Fruit fly (Drosophila melanogaster): Measurements from ENCODE around the gene CG2187.

The CG2187 gene

DNA sequence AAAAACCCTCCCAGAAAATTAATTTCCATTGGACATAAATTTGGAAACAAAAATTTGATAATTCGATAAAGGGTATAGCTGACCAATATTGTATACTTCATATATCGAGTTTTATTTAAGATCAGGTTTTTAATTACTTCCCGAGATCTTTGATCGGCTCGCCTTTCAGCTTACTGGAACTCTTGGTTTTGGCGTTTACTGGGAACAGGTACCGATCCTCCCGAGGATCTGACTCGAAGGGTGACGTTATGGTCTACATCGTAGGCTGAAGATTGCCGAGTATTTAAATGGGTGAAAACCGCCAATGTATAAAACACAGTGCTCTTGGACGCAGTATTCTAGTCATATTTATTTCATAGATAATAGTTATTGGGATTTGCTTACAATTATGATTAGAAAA is 50.2 kb downstream of the CG2187 start, which contains the start of gene CG42693:
CG42693 (minus strand) TSS at position 101 of the 400 bp plus-strand sequence.
- no peak for TF ChIP-seq Myc (optimal IDR thresholded peaks at IDR 0.05)
- TF ChIP-seq ttk (optimal IDR thresholded peaks at IDR 0.05), result no peak
- no peak for TF ChIP-seq insv (optimal IDR thresholded peaks at IDR 0.05)
- TF ChIP-seq Sin3A (optimal IDR thresholded peaks at IDR 0.05), result no peak
- TF ChIP-seq h (optimal IDR thresholded peaks at IDR 0.05), result no peak
- no peak for TF ChIP-seq psq (optimal IDR thresholded peaks at IDR 0.05)

DNA sequence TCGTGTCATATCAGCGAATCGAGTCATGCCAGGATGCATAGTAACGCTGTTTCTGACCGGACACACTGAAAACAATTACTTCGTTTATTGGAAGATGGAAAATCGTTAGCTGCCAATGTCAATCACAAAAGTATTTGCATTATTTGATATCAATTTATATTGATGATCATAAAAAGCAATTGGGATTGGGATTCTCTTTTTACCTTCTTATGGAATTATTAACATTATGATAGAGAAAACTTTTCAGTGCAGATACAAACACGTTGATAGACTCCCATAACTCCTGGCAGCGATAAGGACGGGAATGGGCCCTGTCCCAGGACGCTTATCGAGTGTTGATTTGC is 51.6 kb downstream of the CG2187 start:
- TF ChIP-seq Myc (optimal IDR thresholded peaks at IDR 0.05) (no peak), Sin3A (optimal IDR thresholded peaks at IDR 0.05) (no peak), h (optimal IDR thresholded peaks at IDR 0.05) (no peak), insv (optimal IDR thresholded peaks at IDR 0.05) (no peak), ttk (optimal IDR thresholded peaks at IDR 0.05) (no peak), psq (optimal IDR thresholded peaks at IDR 0.05) (no peak)

DNA sequence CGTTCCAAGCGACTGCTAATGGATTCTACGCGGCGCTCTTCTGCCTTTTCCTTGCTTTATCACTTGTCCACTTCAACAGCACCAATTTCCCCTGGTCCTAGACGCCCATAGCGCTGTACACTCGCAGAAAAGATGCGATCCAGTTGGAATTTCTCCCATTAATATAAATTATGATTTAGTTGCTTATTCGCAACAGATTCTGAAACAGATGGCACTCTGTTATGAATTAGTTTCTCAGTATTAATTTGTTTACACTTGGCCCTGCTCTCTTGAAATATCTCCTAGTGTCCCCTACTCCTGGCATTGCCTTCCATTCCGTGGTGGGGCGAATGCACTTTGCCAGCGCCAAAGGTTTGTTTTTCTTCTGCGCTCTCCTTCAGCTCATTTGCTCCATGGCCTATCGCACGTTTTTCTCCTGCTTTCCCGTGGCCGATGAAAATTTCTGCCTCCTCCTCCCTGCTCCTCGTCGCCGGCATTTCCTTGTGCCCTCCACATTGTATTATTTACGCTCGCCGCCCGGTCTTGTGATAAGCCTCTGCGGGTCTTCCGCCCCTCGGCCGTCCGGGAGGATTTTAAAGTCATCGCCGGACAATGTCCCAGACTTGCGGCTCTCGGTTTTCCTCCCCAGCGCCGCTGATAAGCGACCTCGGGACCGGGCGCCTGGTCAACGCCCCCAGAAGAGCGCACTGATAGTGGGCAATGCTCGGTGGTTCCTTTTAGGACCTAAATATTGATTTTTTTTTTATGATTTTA is 52.1 kb downstream of the CG2187 start:
- TF ChIP-seq psq (optimal IDR thresholded peaks at IDR 0.05) (no peak), insv (optimal IDR thresholded peaks at IDR 0.05) (no peak), ttk (optimal IDR thresholded peaks at IDR 0.05) (no peak), Myc (optimal IDR thresholded peaks at IDR 0.05) (no peak), Sin3A (optimal IDR thresholded peaks at IDR 0.05) (no peak)
